Fruit fly (Drosophila melanogaster) whole organism: ENCODE measurements around the gene Srlp.

Experiments used
- CG8478 ChIP-seq: fragments of >200 bp; optimal IDR thresholded peaks from 2 replicates; lab custom pipeline; 2018; ENCODE audit warnings: inconsistent platforms
- Dll ChIP-seq: fragments of >200 bp; optimal IDR thresholded peaks from 2 replicates; lab custom pipeline; 2017
- EcR ChIP-seq, 2 experiments: fragments of >200 bp; optimal IDR thresholded peaks; 2 replicates each; lab custom pipeline; 2017; ENCODE audit warnings: missing biosample characterization in 2 of 2, missing genetic modification characterization in 2 of 2, missing genetic modification reagents in 2 of 2
- psq ChIP-seq: fragments of >200 bp; optimal IDR thresholded peaks from 2 replicates; lab custom pipeline; 2017
- usp ChIP-seq: fragments of >200 bp; optimal IDR thresholded peaks from 2 replicates; lab custom pipeline; 2017; ENCODE audit warnings: missing biosample characterization, missing genetic modification characterization, mixed read lengths

DNA sequence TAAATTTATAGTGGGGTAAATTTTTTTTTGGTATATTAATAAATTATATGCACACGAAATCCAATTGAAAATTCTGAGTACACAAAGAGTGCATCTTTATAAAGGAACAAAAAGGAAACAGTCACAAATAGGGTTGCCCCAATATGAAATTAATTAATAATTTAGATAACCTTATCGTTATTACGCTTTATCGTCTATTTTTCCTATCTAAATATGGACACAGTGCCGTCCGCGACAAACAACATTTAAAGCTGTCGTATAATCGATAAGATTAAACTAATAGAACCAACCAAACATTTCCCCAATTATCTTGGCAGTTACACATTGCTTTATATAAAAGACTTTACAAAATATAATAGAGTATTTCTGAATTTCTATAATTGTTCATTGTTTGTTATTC, 35.8 kb upstream of the Srlp start:
- TF ChIP-seq CG8478: no peak
- no peak for TF ChIP-seq psq (lab: Kevin White, UChicago)
- no peak for TF ChIP-seq Dll (lab: Kevin White, UChicago)
- TF ChIP-seq usp (GFP tag; lab: Kevin White, UChicago): no peak
- no peak for TF ChIP-seq EcR (GFP tag; optimal IDR thresholded peaks at IDR 0.05; lab: Kevin White, UChicago)
